Fruit fly (Drosophila melanogaster) whole organism, embryonic: ENCODE measurements around the gene dyw.

ENCODE experiments used
- BEAF-32 ChIP-seq: fragments of 200-800 bp; sonication (Bioruptor generic); optimal IDR thresholded peaks from 3 replicates; lab custom pipeline; 2017; ENCODE audit warnings: missing biosample characterization, missing genetic modification characterization, mild to moderate bottlenecking, moderate library complexity, missing genetic modification reagents
- CG1024 ChIP-seq: fragments of 200-800 bp; sonication (Bioruptor generic); IDR thresholded peaks from 2 replicates; pipeline ENCODE4 v1.3.6; 2022; ENCODE audit warnings: missing biosample characterization, missing genetic modification characterization
- CG11695 ChIP-seq: fragments of 200-800 bp; sonication (Bioruptor generic); IDR thresholded peaks from 3 replicates; pipeline ENCODE4 v1.3.6; 2022; ENCODE audit warnings: missing biosample characterization, missing genetic modification characterization
- CG15514 ChIP-seq: fragments of 200-800 bp; sonication (Bioruptor generic); optimal IDR thresholded peaks from 3 replicates; lab custom pipeline; 2017; ENCODE audit warnings: missing biosample characterization, missing genetic modification characterization, mild to moderate bottlenecking, moderate library complexity, missing genetic modification reagents
- CG1602 ChIP-seq: fragments of 200-800 bp; sonication (Bioruptor generic); optimal IDR thresholded peaks from 3 replicates; lab custom pipeline; 2016; ENCODE audit warnings: missing biosample characterization, missing genetic modification characterization
- CG1603 ChIP-seq: fragments of 200-800 bp; sonication (Bioruptor generic); optimal IDR thresholded peaks from 2 replicates; lab custom pipeline; 2019; ENCODE audit warnings: missing biosample characterization, mild to moderate bottlenecking, missing genetic modification characterization, moderate library complexity
- CG18476 ChIP-seq: fragments of 200-800 bp; sonication (Bioruptor generic); optimal IDR thresholded peaks from 2 replicates; lab custom pipeline; 2016; ENCODE audit warnings: missing biosample characterization, mild to moderate bottlenecking, missing genetic modification characterization
- CG8089 ChIP-seq: fragments of 200-800 bp; sonication (Bioruptor generic); optimal IDR thresholded peaks from 3 replicates; lab custom pipeline; 2016; ENCODE audit warnings: missing biosample characterization, missing genetic modification characterization
- CG8290 ChIP-seq, 3 experiments: fragments of 200-800 bp; sonication (Bioruptor generic); optimal IDR thresholded peaks; 2 replicates each; lab custom pipeline; 2016 to 2019; ENCODE audit warnings: missing biosample characterization in 3 of 3, missing genetic modification characterization in 3 of 3, mild to moderate bottlenecking in 2 of 3, moderate library complexity in 1 of 3
- CG9932 ChIP-seq: fragments of 200-800 bp; sonication (Bioruptor generic); IDR thresholded peaks from 2 replicates; pipeline ENCODE4 v1.3.6; 2022; ENCODE audit warnings: missing biosample characterization, missing genetic modification characterization
- CrebB ChIP-seq: fragments of 200-800 bp; sonication (Bioruptor generic); optimal IDR thresholded peaks from 3 replicates; lab custom pipeline; 2018; ENCODE audit warnings: missing biosample characterization, mild to moderate bottlenecking, missing genetic modification characterization
- Dll ChIP-seq: fragments of 200-800 bp; sonication (Bioruptor generic); IDR thresholded peaks from 4 replicates; pipeline ENCODE4 v1.3.6; 2022; ENCODE audit warnings: missing biosample characterization, missing genetic modification characterization; ENCODE audit not compliant: partially characterized antibody
- Doc3 ChIP-seq: fragments of 200-800 bp; sonication (Bioruptor generic); IDR thresholded peaks from 3 replicates; pipeline ENCODE4 v1.3.6; 2022; ENCODE audit warnings: missing biosample characterization, missing genetic modification characterization; ENCODE audit not compliant: partially characterized antibody
- Dref ChIP-seq: fragments of 200-800 bp; sonication (Bioruptor generic); IDR thresholded peaks from 2 replicates; pipeline ENCODE4 v1.3.6; 2022; ENCODE audit warnings: missing biosample characterization, missing genetic modification characterization
- E2f2 ChIP-seq: fragments of 200-800 bp; sonication (Bioruptor generic); IDR thresholded peaks from 2 replicates; pipeline ENCODE4 v1.3.6; 2022; ENCODE audit warnings: missing biosample characterization, missing genetic modification characterization
- Ets65A ChIP-seq: fragments of 200-800 bp; sonication (Bioruptor generic); peaks from one replicate; lab custom pipeline; 2016; ENCODE audit warnings: missing biosample characterization, missing genetic modification characterization
- Fer2 ChIP-seq: fragments of 200-800 bp; sonication (Bioruptor generic); optimal IDR thresholded peaks from 2 replicates; lab custom pipeline; 2018; ENCODE audit warnings: missing biosample characterization, mild to moderate bottlenecking, missing genetic modification characterization, moderate library complexity
- HLH4C ChIP-seq: fragments of 200-800 bp; sonication (Bioruptor generic); IDR thresholded peaks from 3 replicates; pipeline ENCODE4 v1.3.6; 2022; ENCODE audit warnings: missing biosample characterization, missing genetic modification characterization; ENCODE audit not compliant: partially characterized antibody
- Lim3 ChIP-seq: fragments of 200-800 bp; sonication (Bioruptor generic); IDR thresholded peaks from 2 replicates; pipeline ENCODE4 v1.3.6; 2022; ENCODE audit warnings: missing biosample characterization, missing genetic modification characterization
- MBD-R2 ChIP-seq: fragments of 200-800 bp; sonication (Bioruptor generic); IDR thresholded peaks from 2 replicates; pipeline ENCODE4 v1.3.6; 2022; ENCODE audit warnings: missing biosample characterization, missing genetic modification characterization
- MESR4 ChIP-seq: fragments of 200-800 bp; sonication (Bioruptor generic); optimal IDR thresholded peaks from 2 replicates; lab custom pipeline; 2018; ENCODE audit warnings: missing biosample characterization, mild to moderate bottlenecking, missing genetic modification characterization, moderate library complexity
- Myb ChIP-seq: fragments of 200-800 bp; sonication (Bioruptor generic); optimal IDR thresholded peaks from 2 replicates; lab custom pipeline; 2016; ENCODE audit warnings: missing biosample characterization, missing genetic modification characterization
- NC2α ChIP-seq: fragments of 200-800 bp; sonication (Bioruptor generic); optimal IDR thresholded peaks from 2 replicates; lab custom pipeline; 2016; ENCODE audit warnings: missing biosample characterization, missing genetic modification characterization
- Rfx ChIP-seq: fragments of 200-800 bp; sonication (Bioruptor generic); IDR thresholded peaks from 2 replicates; pipeline ENCODE4 v1.3.6; 2022; ENCODE audit warnings: missing biosample characterization, missing genetic modification characterization
- Scr ChIP-seq: fragments of 200-800 bp; sonication (Bioruptor generic); IDR thresholded peaks from 2 replicates; pipeline ENCODE4 v1.3.6; 2022; ENCODE audit warnings: missing biosample characterization, missing genetic modification characterization; ENCODE audit not compliant: partially characterized antibody
- Sry-β ChIP-seq: fragments of 200-800 bp; sonication (Bioruptor generic); optimal IDR thresholded peaks from 2 replicates; lab custom pipeline; 2018; ENCODE audit warnings: missing biosample characterization, mild to moderate bottlenecking, missing genetic modification characterization, moderate library complexity
- Sry-δ ChIP-seq: fragments of 200-800 bp; sonication (Bioruptor generic); optimal IDR thresholded peaks from 2 replicates; lab custom pipeline; 2016; ENCODE audit warnings: missing biosample characterization, missing genetic modification characterization
- TFAM ChIP-seq: fragments of 200-800 bp; sonication (Bioruptor generic); optimal IDR thresholded peaks from 2 replicates; lab custom pipeline; 2017; ENCODE audit warnings: missing biosample characterization, missing genetic modification characterization, inconsistent platforms
- amos ChIP-seq: fragments of 200-800 bp; sonication (Bioruptor generic); IDR thresholded peaks from 2 replicates; pipeline ENCODE4 v1.3.6; 2022; ENCODE audit warnings: missing biosample characterization, missing genetic modification characterization; ENCODE audit not compliant: partially characterized antibody
- ato ChIP-seq: fragments of 200-800 bp; sonication (Bioruptor generic); IDR thresholded peaks from 2 replicates; pipeline ENCODE4 v1.3.6; 2022; ENCODE audit warnings: missing biosample characterization, missing genetic modification characterization; ENCODE audit not compliant: partially characterized antibody
- esg ChIP-seq: fragments of 200-800 bp; sonication (Bioruptor generic); conservative IDR thresholded peaks from 2 replicates; pipeline ENCODE4 v1.3.6; 2022; ENCODE audit warnings: missing biosample characterization, missing genetic modification characterization
- eyg ChIP-seq: fragments of 200-800 bp; sonication (Bioruptor generic); optimal IDR thresholded peaks from 3 replicates; lab custom pipeline; 2016; ENCODE audit warnings: missing biosample characterization, missing genetic modification characterization
- gfzf ChIP-seq: fragments of 200-800 bp; sonication (Bioruptor generic); optimal IDR thresholded peaks from 2 replicates; lab custom pipeline; 2016; ENCODE audit warnings: missing biosample characterization, mild to moderate bottlenecking, missing genetic modification characterization, moderate library complexity
- klu ChIP-seq: fragments of 200-800 bp; sonication (Bioruptor generic); IDR thresholded peaks from 2 replicates; pipeline ENCODE4 v1.3.6; 2022; ENCODE audit warnings: missing biosample characterization, missing genetic modification characterization
- knrl ChIP-seq: fragments of 200-800 bp; sonication (Bioruptor generic); IDR thresholded peaks from 3 replicates; pipeline ENCODE4 v1.3.6; 2022; ENCODE audit warnings: missing biosample characterization, missing genetic modification characterization; ENCODE audit not compliant: partially characterized antibody
- nom ChIP-seq: fragments of 200-800 bp; sonication (Bioruptor generic); optimal IDR thresholded peaks from 2 replicates; lab custom pipeline; 2017; ENCODE audit warnings: missing biosample characterization, missing genetic modification characterization, mild to moderate bottlenecking, moderate library complexity, missing genetic modification reagents
- pan ChIP-seq, 4 experiments: fragments of >200 bp in 3 of 4; fragments of 200-800 bp in 1 of 4; sonication (Bioruptor generic) in 1 of 4; optimal IDR thresholded peaks in 3 of 4; IDR thresholded peaks in 1 of 4; 2 replicates each; pipeline versions ENCODE4 v1.3.6 to Lab custom; 2017 to 2022; ENCODE audit warnings: missing biosample characterization in 2 of 4, missing genetic modification characterization in 2 of 4, mixed read lengths in 1 of 4
- phol ChIP-seq: fragments of 200-800 bp; sonication (Bioruptor generic); optimal IDR thresholded peaks from 3 replicates; lab custom pipeline; 2018; ENCODE audit warnings: missing biosample characterization, mild to moderate bottlenecking, missing genetic modification characterization, moderate library complexity
- prd ChIP-seq, 3 experiments: fragments of >200 bp in 2 of 3; fragments of 200-800 bp in 1 of 3; sonication (Bioruptor generic) in 1 of 3; optimal IDR thresholded peaks in 2 of 3; IDR thresholded peaks in 1 of 3; 2 replicates in 2 of 3; 3 replicates in 1 of 3; pipeline versions ENCODE4 v1.3.6 to Lab custom; 2017 to 2022; ENCODE audit warnings: missing biosample characterization in 1 of 3, missing genetic modification characterization in 1 of 3
- psq ChIP-seq: fragments of 200-800 bp; sonication (Bioruptor generic); optimal IDR thresholded peaks from 2 replicates; lab custom pipeline; 2017; ENCODE audit warnings: missing biosample characterization, missing genetic modification characterization
- pzg ChIP-seq: fragments of 200-800 bp; sonication (Bioruptor generic); optimal IDR thresholded peaks from 3 replicates; lab custom pipeline; 2018; ENCODE audit warnings: missing biosample characterization, mild to moderate bottlenecking, missing genetic modification characterization, moderate library complexity
- row ChIP-seq: fragments of 200-800 bp; sonication (Bioruptor generic); IDR thresholded peaks from 3 replicates; pipeline ENCODE4 v1.3.6; 2022; ENCODE audit warnings: missing biosample characterization, missing genetic modification characterization
- slbo ChIP-seq: fragments of 200-800 bp; sonication (Bioruptor generic); IDR thresholded peaks from 2 replicates; pipeline ENCODE4 v1.3.6; 2022; ENCODE audit warnings: missing biosample characterization, missing genetic modification characterization
- sna ChIP-seq: fragments of 200-800 bp; sonication (Bioruptor generic); IDR thresholded peaks from 2 replicates; pipeline ENCODE4 v1.3.6; 2022; ENCODE audit warnings: missing biosample characterization, missing genetic modification characterization; ENCODE audit not compliant: partially characterized antibody
- sqz ChIP-seq: fragments of 200-800 bp; sonication (Bioruptor generic); optimal IDR thresholded peaks from 3 replicates; lab custom pipeline; 2018; ENCODE audit warnings: missing biosample characterization, mild to moderate bottlenecking, missing genetic modification characterization
- ttk ChIP-seq: fragments of 200-800 bp; sonication (Bioruptor generic); IDR thresholded peaks from 2 replicates; pipeline ENCODE4 v2.1.2; 2022; ENCODE audit warnings: missing biosample characterization, missing genetic modification characterization

Gene dyw

dm6 chrX:2704134-2704773 lies 10.6 kb upstream of the dyw start, which contains the start of gene eIF2Bbeta:
TSS of gene eIF2Bbeta (plus strand) at chrX:2704571.
- TF ChIP-seq MESR4 (GFP tag; lab: Kevin White, UChicago) (peak; percentile 56), CG1602 (no peak), TFAM (GFP tag; lab: Kevin White, UChicago) (no peak), knrl (no peak), CG8089 (GFP tag; lab: Kevin White, UChicago) (no peak), Ets65A (GFP tag; lab: Kevin White, UChicago) (peak; percentile 64), CG1603 (tag; lab: Kevin White, UChicago) (peak; percentile 5), Scr (GFP tag; lab: Robert Waterston, UW) (0 out of 2 replicates have a peak, but pooled peaks have one; percentile 21), E2f2 (GFP tag; lab: Robert Waterston, UW) (no peak), Rfx (GFP tag; lab: Robert Waterston, UW) (0 out of 2 replicates have a peak, but pooled peaks have one; percentile 16), sna (GFP tag; lab: Robert Waterston, UW) (peak; percentile 17; the same call in 1 of the 2 replicates), Dll (GFP tag; lab: Robert Waterston, UW) (0 out of 4 replicates have a peak, but pooled peaks have one; percentile 30), NC2α (no peak), ato (GFP tag; lab: Robert Waterston, UW) (no peak), Myb (peak; percentile 3), eyg (no peak), psq (GFP tag; lab: Kevin White, UChicago) (no peak), BEAF-32 (GFP tag; lab: Kevin White, UChicago) (peak; percentile 60), slbo (GFP tag; lab: Robert Waterston, UW) (0 out of 2 replicates have a peak, but pooled peaks have one; percentile 3), Doc3 (GFP tag; lab: Robert Waterston, UW) (0 out of 3 replicates have a peak, but pooled peaks have one; percentile 20), CG8290 (GFP tag; optimal IDR thresholded peaks at IDR 0.05; lab: Kevin White, UChicago) (no peak), CG8290 (tag; optimal IDR thresholded peaks at IDR 0.05; lab: Kevin White, UChicago) (peak in 1 of 2 experiments; percentile 15), gfzf (GFP tag; lab: Kevin White, UChicago) (peak; percentile 31), prd (optimal IDR thresholded peaks at IDR 0.05; lab: Kevin White, UChicago) (no peak), prd (GFP tag; IDR thresholded peaks at IDR 0.05; lab: Robert Waterston, UW) (0 out of 3 replicates have a peak, but pooled peaks have one; percentile 30), pan (optimal IDR thresholded peaks at IDR 0.05; lab: Kevin White, UChicago) (no peak), pan (GFP tag; optimal IDR thresholded peaks at IDR 0.05 in 1 of 2, IDR thresholded peaks at IDR 0.05 in 1 of 2) (peak in 1 of 2 experiments; percentile 9), Sry-δ (GFP tag; lab: Kevin White, UChicago) (peak; percentile 39), Lim3 (GFP tag; lab: Robert Waterston, UW) (no peak), esg (GFP tag; lab: Robert Waterston, UW) (0 out of 2 replicates have a peak, but pooled peaks have one; percentile 14), Dref (peak; percentile 62), CG18476 (no peak), nom (GFP tag; lab: Kevin White, UChicago) (no peak), MBD-R2 (peak; percentile 44; the same call in 1 of the 2 replicates), CG11695 (no peak), sqz (GFP tag; lab: Kevin White, UChicago) (no peak), amos (peak; percentile 45), Fer2 (tag; lab: Kevin White, UChicago) (no peak), phol (no peak), pzg (peak; percentile 4), CrebB (no peak), row (GFP tag; lab: Robert Waterston, UW) (peak; percentile 46; the same call in 1 of the 3 replicates), klu (GFP tag; lab: Robert Waterston, UW) (no peak), HLH4C (0 out of 3 replicates have a peak, but pooled peaks have one; percentile 16), CG9932 (no peak), CG15514 (peak; percentile 27), CG1024 (GFP tag; lab: Robert Waterston, UW) (no peak), Sry-β (peak; percentile 87), ttk (no peak)
